Worm (Caenorhabditis elegans): ENCODE data around the gene pxd-1.
A peak's percentile ranks its signal among the peaks of the same experiment; 100 is the strongest.

pxd-1 gene

DNA sequence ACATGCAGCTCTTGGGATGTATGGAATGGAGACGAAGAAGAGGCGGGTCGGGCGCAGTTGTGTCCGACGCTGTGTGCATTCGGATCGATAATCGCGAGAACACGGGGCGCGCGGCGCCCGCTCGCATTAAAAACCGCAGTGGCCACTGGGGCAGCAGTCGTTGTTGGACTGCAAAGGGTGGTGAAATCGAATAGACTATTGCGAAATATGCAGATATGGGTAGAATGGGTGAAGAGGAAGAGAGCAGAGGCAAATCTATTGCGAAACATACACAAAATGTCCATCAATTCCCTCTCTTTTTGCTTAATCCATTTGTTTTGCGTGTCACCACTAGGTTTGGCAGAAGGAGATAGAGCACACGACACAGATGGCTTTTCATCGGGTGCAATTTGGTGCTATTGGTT is 12.2 kb downstream of the pxd-1 start:
- peak; percentile 1 for TF ChIP-seq lin-13 (tag; optimal IDR thresholded peaks at IDR 0.05)
- no peak for TF ChIP-seq mep-1 (tag; optimal IDR thresholded peaks at IDR 0.05)
- TF ChIP-seq nhr-2 (tag; optimal IDR thresholded peaks at IDR 0.05), result no peak
- peak; percentile 55 for TF ChIP-seq unc-62 (GFP tag; optimal IDR thresholded peaks at IDR 0.05)
- no peak for TF ChIP-seq nhr-28 (tag; optimal IDR thresholded peaks at IDR 0.05)
- no peak for TF ChIP-seq elt-1 (tag; optimal IDR thresholded peaks at IDR 0.05; ENCODE audit: borderline replicate concordance, insufficient read depth)
- TF ChIP-seq nhr-237 (tag; optimal IDR thresholded peaks at IDR 0.05), result no peak
- peak; percentile 80 for TF ChIP-seq ces-1 (GFP tag; optimal IDR thresholded peaks at IDR 0.05)
- TF ChIP-seq mab-5 (tag; optimal IDR thresholded peaks at IDR 0.05), result no peak
- TF ChIP-seq mls-2 (tag; optimal IDR thresholded peaks at IDR 0.05), result no peak
- TF ChIP-seq sptf-1 (tag; optimal IDR thresholded peaks at IDR 0.05), result peak; percentile 34
- TF ChIP-seq hlh-1 (tag; optimal IDR thresholded peaks at IDR 0.05), result no peak
- TF ChIP-seq flh-1 (GFP tag; optimal IDR thresholded peaks at IDR 0.05), result no peak
- no peak for TF ChIP-seq bed-3 (GFP tag; optimal IDR thresholded peaks at IDR 0.05)

DNA sequence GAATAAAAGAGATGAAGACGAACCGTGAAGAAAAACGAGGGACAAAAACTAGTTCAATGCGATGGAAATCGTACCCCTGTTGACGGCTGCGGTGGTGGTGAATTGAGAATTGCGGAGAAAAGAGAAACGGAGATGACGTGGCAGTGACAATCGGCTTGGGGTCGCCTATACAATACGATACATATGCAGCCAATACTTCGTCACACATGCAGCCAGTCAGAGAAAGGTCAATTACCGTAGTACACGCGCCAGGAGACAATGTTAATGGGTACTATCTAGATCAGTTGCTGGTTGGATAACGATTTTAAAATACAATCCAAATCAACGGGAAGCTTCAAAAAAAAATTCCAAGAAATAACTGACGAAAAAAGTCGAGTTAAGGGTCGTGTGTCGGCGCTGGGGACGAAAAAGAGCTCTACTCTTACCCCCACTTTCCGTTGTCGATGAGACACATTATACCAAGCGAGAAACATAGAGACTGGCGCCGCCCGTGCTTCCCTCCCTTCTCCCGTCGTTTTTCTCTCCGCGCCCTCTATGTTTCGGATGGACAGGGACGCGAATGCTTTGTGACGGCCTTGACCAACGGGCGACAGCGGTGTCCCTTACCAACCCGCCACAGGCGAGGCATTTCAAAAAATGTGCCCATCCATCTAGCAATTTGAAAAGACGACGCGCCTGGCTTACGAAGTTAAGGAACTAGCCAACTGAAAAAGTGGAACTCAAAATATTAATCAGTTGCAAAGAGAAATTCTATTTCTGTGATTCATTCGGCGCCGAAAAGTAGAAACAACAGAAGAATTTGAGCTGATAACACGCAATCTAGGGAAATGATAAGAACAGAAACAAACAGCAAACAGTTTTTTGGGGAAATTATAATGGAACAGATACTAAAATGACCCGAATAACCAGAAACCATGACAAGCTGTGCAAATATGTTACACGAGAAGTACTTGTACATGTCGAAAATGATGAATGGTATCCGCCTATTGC is 12.9 kb downstream of the pxd-1 start:
- TF ChIP-seq zip-8 (tag; optimal IDR thresholded peaks at IDR 0.05) (no peak), ham-2 (GFP tag; optimal IDR thresholded peaks at IDR 0.05) (peak; percentile 12)

DNA sequence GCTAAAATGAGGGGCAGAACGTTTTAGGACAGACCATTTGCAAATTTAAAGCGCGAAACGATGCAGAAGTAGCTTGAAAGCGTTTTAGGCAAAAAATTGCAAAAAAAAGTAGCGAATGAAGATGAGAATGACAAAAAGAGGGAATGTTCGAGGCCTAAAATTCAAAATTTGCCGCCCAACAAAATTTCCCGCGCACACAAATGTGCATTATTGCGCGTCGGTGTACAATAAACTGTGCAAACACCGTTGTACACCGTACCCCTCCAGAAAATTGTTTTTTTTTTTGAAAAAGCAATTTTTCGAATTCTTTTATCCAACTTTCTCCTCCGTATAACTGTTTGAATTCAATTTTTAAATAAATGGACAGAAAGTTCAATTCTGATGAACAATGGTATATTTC is 13.9 kb downstream of the pxd-1 start, which contains the start of gene snpc-3.4:
Gene snpc-3.4, plus strand, starts transcription at position 237 of the 400 bp plus-strand sequence.
- TF ChIP-seq flh-1 (GFP tag; optimal IDR thresholded peaks at IDR 0.05), result no peak
- TF ChIP-seq nhr-12 (tag; optimal IDR thresholded peaks at IDR 0.05), result no peak
- TF ChIP-seq nhr-28 (tag; optimal IDR thresholded peaks at IDR 0.05), result no peak
- no peak for TF ChIP-seq nhr-2 (tag; optimal IDR thresholded peaks at IDR 0.05)
- peak; percentile 38 for TF ChIP-seq lin-13 (tag; optimal IDR thresholded peaks at IDR 0.05)
- TF ChIP-seq elt-1 (tag; optimal IDR thresholded peaks at IDR 0.05; ENCODE audit: borderline replicate concordance, insufficient read depth), result no peak
- TF ChIP-seq zip-8 (tag; optimal IDR thresholded peaks at IDR 0.05), result no peak
- TF ChIP-seq ztf-11 (tag; optimal IDR thresholded peaks at IDR 0.05), result no peak
- no peak for TF ChIP-seq ceh-43 (GFP tag; optimal IDR thresholded peaks at IDR 0.05)
- peak; percentile 62 for TF ChIP-seq ceh-39 (tag; optimal IDR thresholded peaks at IDR 0.05)
- TF ChIP-seq nhr-237 (tag; optimal IDR thresholded peaks at IDR 0.05), result peak; percentile 44
- TF ChIP-seq mep-1 (tag; optimal IDR thresholded peaks at IDR 0.05), result peak; percentile 77
- TF ChIP-seq ceh-83 (GFP tag; optimal IDR thresholded peaks at IDR 0.05), result no peak
- TF ChIP-seq drap-1 (GFP tag; optimal IDR thresholded peaks at IDR 0.05), result no peak
- no peak for TF ChIP-seq blmp-1 (tag; optimal IDR thresholded peaks at IDR 0.05)
- no peak for TF ChIP-seq lin-32 (GFP tag; optimal IDR thresholded peaks at IDR 0.05)
- peak; percentile 97 for TF ChIP-seq lsy-2 (tag; optimal IDR thresholded peaks at IDR 0.05)
- no peak for TF ChIP-seq unc-39 (tag; optimal IDR thresholded peaks at IDR 0.05)
- no peak for TF ChIP-seq cnd-1 (tag; optimal IDR thresholded peaks at IDR 0.05)
- TF ChIP-seq mab-5 (tag; optimal IDR thresholded peaks at IDR 0.05), result no peak
- no peak for TF ChIP-seq tbx-8 (GFP tag; optimal IDR thresholded peaks at IDR 0.05)
- TF ChIP-seq unc-62 (GFP tag; optimal IDR thresholded peaks at IDR 0.05), result no peak
- TF ChIP-seq unc-120 (tag; optimal IDR thresholded peaks at IDR 0.05; ENCODE audit: poor library complexity, severe bottlenecking), result no peak
- TF ChIP-seq sptf-1 (tag; optimal IDR thresholded peaks at IDR 0.05), result peak; percentile 26
- no peak for TF ChIP-seq bed-3 (GFP tag; optimal IDR thresholded peaks at IDR 0.05)
- no peak for TF ChIP-seq nhr-76 (tag; optimal IDR thresholded peaks at IDR 0.05)
- TF ChIP-seq sem-2 (GFP tag; optimal IDR thresholded peaks at IDR 0.05), result no peak
- no peak for TF ChIP-seq mls-2 (tag; optimal IDR thresholded peaks at IDR 0.05)
- peak; percentile 37 for TF ChIP-seq pha-4 (tag; optimal IDR thresholded peaks at IDR 0.05)
- TF ChIP-seq ces-1 (GFP tag; optimal IDR thresholded peaks at IDR 0.05), result peak; percentile 66

DNA sequence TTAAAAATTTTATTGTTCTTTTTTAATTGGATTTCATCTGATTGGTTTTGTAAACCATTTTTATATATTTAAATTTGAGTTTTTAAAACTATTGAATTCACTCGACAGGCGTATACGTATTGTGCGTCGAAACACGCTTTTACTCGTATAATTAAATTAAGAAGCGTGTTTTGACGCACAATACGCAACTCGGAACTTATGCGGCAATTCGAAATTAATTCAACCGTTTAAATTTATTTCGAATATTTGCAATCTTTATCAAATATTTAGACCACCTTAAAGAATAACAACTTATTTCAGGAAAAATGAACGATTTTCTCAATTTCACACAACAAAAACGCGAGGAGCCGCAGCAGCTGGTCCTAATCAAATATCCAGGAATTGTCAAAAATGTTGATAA is 15.9 kb downstream of the pxd-1 start, which contains the start of gene tftc-5:
Gene tftc-5, plus strand, starts transcription at position 301 of the 400 bp plus-strand sequence.
- TF ChIP-seq cnd-1 (tag; optimal IDR thresholded peaks at IDR 0.05), result no peak
- TF ChIP-seq zip-8 (tag; optimal IDR thresholded peaks at IDR 0.05), result no peak
- no peak for TF ChIP-seq ceh-39 (tag; optimal IDR thresholded peaks at IDR 0.05)
- TF ChIP-seq ztf-11 (tag; optimal IDR thresholded peaks at IDR 0.05), result no peak
- no peak for TF ChIP-seq hlh-1 (tag; optimal IDR thresholded peaks at IDR 0.05)
- no peak for TF ChIP-seq lsy-2 (tag; optimal IDR thresholded peaks at IDR 0.05)
- no peak for TF ChIP-seq nhr-28 (tag; optimal IDR thresholded peaks at IDR 0.05)
- TF ChIP-seq pha-4 (tag; optimal IDR thresholded peaks at IDR 0.05), result no peak
- no peak for TF ChIP-seq blmp-1 (tag; optimal IDR thresholded peaks at IDR 0.05)
- TF ChIP-seq ham-2 (GFP tag; optimal IDR thresholded peaks at IDR 0.05), result no peak
- TF ChIP-seq unc-62 (GFP tag; optimal IDR thresholded peaks at IDR 0.05), result no peak
- no peak for TF ChIP-seq nhr-12 (tag; optimal IDR thresholded peaks at IDR 0.05)
- TF ChIP-seq unc-120 (tag; optimal IDR thresholded peaks at IDR 0.05; ENCODE audit: poor library complexity, severe bottlenecking), result no peak
- TF ChIP-seq lin-32 (GFP tag; optimal IDR thresholded peaks at IDR 0.05), result no peak
- TF ChIP-seq ceh-83 (GFP tag; optimal IDR thresholded peaks at IDR 0.05), result no peak
- TF ChIP-seq tbx-8 (GFP tag; optimal IDR thresholded peaks at IDR 0.05), result no peak
- no peak for TF ChIP-seq M03D4.4 (tag; optimal IDR thresholded peaks at IDR 0.05)
